Fruit fly (Drosophila melanogaster) whole organism, embryonic: ENCODE results near the gene CG32811.

Source experiments
- Atf3 ChIP-seq: fragments of 200-800 bp; sonication (Bioruptor generic); optimal IDR thresholded peaks from 3 replicates; lab custom pipeline; 2016; ENCODE audit warnings: missing biosample characterization, missing genetic modification characterization
- BtbVII ChIP-seq: fragments of 200-800 bp; sonication (Bioruptor generic); optimal IDR thresholded peaks from 3 replicates; lab custom pipeline; 2017; ENCODE audit warnings: missing biosample characterization, mild to moderate bottlenecking, missing genetic modification characterization
- CG13775 ChIP-seq: fragments of 200-800 bp; sonication (Bioruptor generic); optimal IDR thresholded peaks from 3 replicates; lab custom pipeline; 2017; ENCODE audit warnings: missing biosample characterization, mild to moderate bottlenecking, missing genetic modification characterization
- CG15269 ChIP-seq: fragments of 200-800 bp; sonication (Bioruptor generic); optimal IDR thresholded peaks from 2 replicates; lab custom pipeline; 2018; ENCODE audit warnings: missing biosample characterization, mild to moderate bottlenecking, missing genetic modification characterization, moderate library complexity
- CG17568 ChIP-seq: fragments of 200-800 bp; sonication (Bioruptor generic); optimal IDR thresholded peaks from 2 replicates; lab custom pipeline; 2018; ENCODE audit warnings: missing biosample characterization, mild to moderate bottlenecking, missing genetic modification characterization, moderate library complexity
- CG17612 ChIP-seq: fragments of 200-800 bp; sonication (Bioruptor generic); IDR thresholded peaks from 2 replicates; pipeline ENCODE4 v1.3.6; 2022; ENCODE audit warnings: missing biosample characterization, missing genetic modification characterization
- CG2129 ChIP-seq: fragments of 200-800 bp; sonication (Bioruptor generic); IDR thresholded peaks from 2 replicates; pipeline ENCODE4 v1.3.6; 2022; ENCODE audit warnings: missing biosample characterization, missing genetic modification characterization; ENCODE audit not compliant: partially characterized antibody
- CG2678 ChIP-seq: fragments of 200-800 bp; sonication (Bioruptor generic); optimal IDR thresholded peaks from 3 replicates; lab custom pipeline; 2019; ENCODE audit warnings: missing biosample characterization, mild to moderate bottlenecking, missing genetic modification characterization, moderate library complexity
- CG31224 ChIP-seq: fragments of 200-800 bp; sonication (Bioruptor generic); IDR thresholded peaks from 2 replicates; pipeline ENCODE4 v1.3.6; 2022; ENCODE audit warnings: missing biosample characterization, missing genetic modification characterization
- CG3163 ChIP-seq: fragments of 200-800 bp; sonication (Bioruptor generic); optimal IDR thresholded peaks from 3 replicates; lab custom pipeline; 2016; ENCODE audit warnings: missing biosample characterization, missing genetic modification characterization
- CG3281 ChIP-seq: fragments of 200-800 bp; sonication (Bioruptor generic); optimal IDR thresholded peaks from 3 replicates; lab custom pipeline; 2017; ENCODE audit warnings: missing biosample characterization, mild to moderate bottlenecking, missing genetic modification characterization
- CG33213 ChIP-seq: fragments of 200-800 bp; sonication (Bioruptor generic); optimal IDR thresholded peaks from 3 replicates; lab custom pipeline; 2016; ENCODE audit warnings: missing biosample characterization, missing genetic modification characterization
- CG34422 ChIP-seq: fragments of 200-800 bp; sonication (Bioruptor generic); IDR thresholded peaks from 3 replicates; pipeline ENCODE4 v1.3.6; 2022; ENCODE audit warnings: missing biosample characterization, missing genetic modification characterization
- CG6683 ChIP-seq: fragments of 200-800 bp; sonication (Bioruptor generic); optimal IDR thresholded peaks from 2 replicates; lab custom pipeline; 2017; ENCODE audit warnings: missing biosample characterization, mild to moderate bottlenecking, missing genetic modification characterization, missing genetic modification reagents
- CG9437 ChIP-seq: fragments of 200-800 bp; sonication (Bioruptor generic); optimal IDR thresholded peaks from 2 replicates; lab custom pipeline; 2018; ENCODE audit warnings: missing biosample characterization, mild to moderate bottlenecking, missing genetic modification characterization
- CoRest ChIP-seq: fragments of 200-800 bp; sonication (Bioruptor generic); optimal IDR thresholded peaks from 3 replicates; lab custom pipeline; 2018; ENCODE audit warnings: missing biosample characterization, mild to moderate bottlenecking, missing genetic modification characterization, moderate library complexity
- D19A ChIP-seq: fragments of 200-800 bp; optimal IDR thresholded peaks from 3 replicates; lab custom pipeline; 2019; ENCODE audit warnings: missing biosample characterization, mild to moderate bottlenecking, missing genetic modification characterization, moderate library complexity
- E2f2 ChIP-seq: fragments of 200-800 bp; sonication (Bioruptor generic); IDR thresholded peaks from 2 replicates; pipeline ENCODE4 v1.3.6; 2022; ENCODE audit warnings: missing biosample characterization, missing genetic modification characterization
- Elba2 ChIP-seq: fragments of 200-800 bp; sonication (Bioruptor generic); optimal IDR thresholded peaks from 3 replicates; lab custom pipeline; 2016; ENCODE audit warnings: missing biosample characterization, missing genetic modification characterization
- Gug ChIP-seq: fragments of 200-800 bp; sonication (Bioruptor generic); IDR thresholded peaks from 4 replicates; pipeline ENCODE4 v1.3.6; 2022; ENCODE audit warnings: missing biosample characterization, missing genetic modification characterization
- H15 ChIP-seq: fragments of 200-800 bp; sonication (Bioruptor generic); IDR thresholded peaks from 3 replicates; pipeline ENCODE4 v1.3.6; 2022; ENCODE audit warnings: missing biosample characterization, missing genetic modification characterization
- Hmr ChIP-seq: fragments of 200-800 bp; sonication (Bioruptor generic); optimal IDR thresholded peaks from 3 replicates; lab custom pipeline; 2017; ENCODE audit warnings: mild to moderate bottlenecking, missing biosample characterization, missing genetic modification reagents, missing genetic modification characterization
- Nf-YC ChIP-seq: fragments of 200-800 bp; optimal IDR thresholded peaks from 3 replicates; lab custom pipeline; 2019; ENCODE audit warnings: missing biosample characterization, mild to moderate bottlenecking, missing genetic modification characterization, moderate library complexity
- Optix ChIP-seq: fragments of 200-800 bp; sonication (Bioruptor generic); IDR thresholded peaks from 3 replicates; pipeline ENCODE4 v1.3.6; 2022; ENCODE audit warnings: missing biosample characterization, missing genetic modification characterization
- aop ChIP-seq: fragments of 200-800 bp; sonication (Bioruptor generic); IDR thresholded peaks from 2 replicates; pipeline ENCODE4 v1.3.6; 2022; ENCODE audit warnings: missing biosample characterization, missing genetic modification characterization
- cato ChIP-seq: fragments of 200-800 bp; sonication (Bioruptor generic); optimal IDR thresholded peaks from 2 replicates; lab custom pipeline; 2016; ENCODE audit warnings: missing biosample characterization, missing genetic modification characterization, borderline replicate concordance
- crol ChIP-seq: fragments of 200-800 bp; sonication (Bioruptor generic); IDR thresholded peaks from 2 replicates; pipeline ENCODE4 v1.3.6; 2022; ENCODE audit warnings: missing biosample characterization, missing genetic modification characterization
- crp ChIP-seq, 2 experiments: fragments of 200-800 bp; sonication (Bioruptor generic); optimal IDR thresholded peaks; 2 replicates in 1 of 2; 3 replicates in 1 of 2; lab custom pipeline; 2017; ENCODE audit warnings: missing biosample characterization in 2 of 2, missing genetic modification characterization in 2 of 2, mild to moderate bottlenecking in 1 of 2, moderate library complexity in 1 of 2
- dan ChIP-seq: fragments of 200-800 bp; sonication (Bioruptor generic); IDR thresholded peaks from 2 replicates; pipeline ENCODE4 v1.3.6; 2022; ENCODE audit warnings: missing biosample characterization, missing genetic modification characterization
- danr ChIP-seq: fragments of 200-800 bp; sonication (Bioruptor generic); IDR thresholded peaks from 2 replicates; pipeline ENCODE4 v1.3.6; 2022; ENCODE audit warnings: missing biosample characterization, missing genetic modification characterization
- fd96Cb ChIP-seq: fragments of 200-800 bp; sonication (Bioruptor generic); optimal IDR thresholded peaks from 2 replicates; lab custom pipeline; 2018; ENCODE audit warnings: missing biosample characterization, mild to moderate bottlenecking, missing genetic modification characterization, moderate library complexity
- gcm ChIP-seq: fragments of 200-800 bp; sonication (Bioruptor generic); optimal IDR thresholded peaks from 2 replicates; lab custom pipeline; 2019; ENCODE audit warnings: missing biosample characterization, mild to moderate bottlenecking, missing genetic modification characterization, moderate library complexity
- gem ChIP-seq: fragments of 200-800 bp; sonication (Bioruptor generic); optimal IDR thresholded peaks from 2 replicates; lab custom pipeline; 2019; ENCODE audit warnings: missing biosample characterization, mild to moderate bottlenecking, missing genetic modification characterization, moderate library complexity
- gfzf ChIP-seq: fragments of 200-800 bp; sonication (Bioruptor generic); optimal IDR thresholded peaks from 2 replicates; lab custom pipeline; 2016; ENCODE audit warnings: missing biosample characterization, mild to moderate bottlenecking, missing genetic modification characterization, moderate library complexity
- ind ChIP-seq: fragments of 200-800 bp; sonication (Bioruptor generic); optimal IDR thresholded peaks from 3 replicates; lab custom pipeline; 2016; ENCODE audit warnings: missing biosample characterization, missing genetic modification characterization
- ken ChIP-seq: fragments of 200-800 bp; sonication (Bioruptor generic); IDR thresholded peaks from 3 replicates; pipeline ENCODE4 v1.3.6; 2022; ENCODE audit warnings: missing biosample characterization, missing genetic modification characterization
- lmd ChIP-seq: fragments of 200-800 bp; sonication (Bioruptor generic); IDR thresholded peaks from 2 replicates; pipeline ENCODE4 v1.3.6; 2022; ENCODE audit warnings: missing biosample characterization, missing genetic modification characterization
- nerfin-1 ChIP-seq: fragments of 200-800 bp; sonication (Bioruptor generic); optimal IDR thresholded peaks from 3 replicates; lab custom pipeline; 2019; ENCODE audit warnings: missing biosample characterization, mild to moderate bottlenecking, missing genetic modification characterization, moderate library complexity
- nom ChIP-seq: fragments of 200-800 bp; sonication (Bioruptor generic); optimal IDR thresholded peaks from 2 replicates; lab custom pipeline; 2017; ENCODE audit warnings: missing biosample characterization, missing genetic modification characterization, mild to moderate bottlenecking, moderate library complexity, missing genetic modification reagents
- onecut ChIP-seq: fragments of 200-800 bp; sonication (Bioruptor generic); IDR thresholded peaks from 2 replicates; pipeline ENCODE4 v1.3.6; 2022; ENCODE audit warnings: missing biosample characterization, missing genetic modification characterization
- phol ChIP-seq: fragments of 200-800 bp; sonication (Bioruptor generic); optimal IDR thresholded peaks from 3 replicates; lab custom pipeline; 2018; ENCODE audit warnings: missing biosample characterization, mild to moderate bottlenecking, missing genetic modification characterization, moderate library complexity
- shn ChIP-seq: fragments of 200-800 bp; sonication (Bioruptor generic); optimal IDR thresholded peaks from 3 replicates; lab custom pipeline; 2016; ENCODE audit warnings: missing biosample characterization, missing genetic modification characterization
- sob ChIP-seq: fragments of 200-800 bp; sonication (Bioruptor generic); IDR thresholded peaks from 2 replicates; pipeline ENCODE4 v1.3.6; 2022; ENCODE audit warnings: missing biosample characterization, missing genetic modification characterization
- trh ChIP-seq: fragments of 200-800 bp; sonication (Bioruptor generic); optimal IDR thresholded peaks from 2 replicates; lab custom pipeline; 2016; ENCODE audit warnings: missing biosample characterization, missing genetic modification characterization
- vvl ChIP-seq: fragments of 200-800 bp; sonication (Bioruptor generic); IDR thresholded peaks from 2 replicates; pipeline ENCODE4 v1.3.6; 2022; ENCODE audit warnings: missing biosample characterization, missing genetic modification characterization
- yki ChIP-seq: fragments of >200 bp; optimal IDR thresholded peaks from 3 replicates; lab custom pipeline; 2018

Gene CG32811

DNA sequence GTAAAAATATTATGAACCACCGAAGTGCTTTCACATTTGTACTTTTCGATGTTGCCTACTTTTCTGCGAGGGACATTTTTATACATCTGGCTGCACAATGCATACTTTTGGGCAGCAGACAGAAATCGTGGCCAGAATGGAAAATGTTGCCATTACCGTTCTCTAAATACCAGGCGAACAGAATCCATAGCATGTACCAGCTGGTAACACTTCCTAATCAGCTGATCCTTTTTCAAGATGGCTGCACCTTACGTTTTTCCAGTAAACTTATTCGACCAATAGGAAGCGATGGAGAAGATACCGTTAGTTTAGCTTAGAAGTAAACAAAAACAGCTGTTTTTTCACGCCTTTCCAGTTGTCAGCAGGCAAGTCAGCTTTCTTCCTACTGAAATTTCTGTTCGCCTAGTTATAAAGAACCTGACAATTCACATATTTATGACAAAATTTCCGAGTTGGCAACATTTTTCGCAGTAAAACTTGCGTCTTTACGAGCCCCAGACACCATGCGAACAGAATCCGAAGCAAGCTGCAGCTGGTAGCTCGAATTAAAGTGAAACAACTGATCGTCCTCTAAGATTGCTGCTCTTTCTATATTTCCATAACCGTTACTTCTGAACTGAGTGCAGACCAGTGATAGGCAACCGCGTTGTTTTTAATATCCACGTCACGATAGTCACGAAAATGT lies 9.1 kb downstream of the CG32811 start (continued):
- TF ChIP-seq shn = no peak
- no peak for TF ChIP-seq CG6683 (GFP tag; lab: Kevin White, UChicago)
- no peak for TF ChIP-seq Optix (GFP tag; lab: Robert Waterston, UW)
- no peak for TF ChIP-seq lmd (GFP tag; lab: Robert Waterston, UW)
- peak; percentile 86 for TF ChIP-seq CG31224 (GFP tag; lab: Robert Waterston, UW)
- no peak for TF ChIP-seq fd96Cb (tag; lab: Kevin White, UChicago)
- peak; percentile 93 for TF ChIP-seq phol (tag; lab: Kevin White, UChicago)
- TF ChIP-seq CG33213 (GFP tag; lab: Kevin White, UChicago) = peak; percentile 52
- TF ChIP-seq aop (GFP tag; lab: Robert Waterston, UW) = no peak
- TF ChIP-seq Elba2 (GFP tag; lab: Kevin White, UChicago) = peak; percentile 86
- TF ChIP-seq Hmr (GFP tag; lab: Kevin White, UChicago) = peak; percentile 23
- no peak for TF ChIP-seq CG13775
- TF ChIP-seq CG2129 (GFP tag; lab: Robert Waterston, UW) = no peak
- TF ChIP-seq vvl (GFP tag; lab: Robert Waterston, UW) = no peak
- TF ChIP-seq Atf3 (GFP tag; lab: Kevin White, UChicago) = no peak
- no peak for TF ChIP-seq nom
- TF ChIP-seq gem (tag; lab: Kevin White, UChicago) = no peak
- TF ChIP-seq CG9437 (GFP tag; lab: Kevin White, UChicago) = peak; percentile 46
- TF ChIP-seq trh (GFP tag; lab: Kevin White, UChicago) = no peak
- TF ChIP-seq gcm = no peak
- TF ChIP-seq E2f2 (GFP tag; lab: Robert Waterston, UW) = no peak
- peak; percentile 50 for TF ChIP-seq gfzf (GFP tag; lab: Kevin White, UChicago)
- no peak for TF ChIP-seq CG2678 (tag; lab: Kevin White, UChicago)
- no peak for TF ChIP-seq CG15269
- peak; percentile 96 for TF ChIP-seq Nf-YC
- TF ChIP-seq D19A (tag; lab: Kevin White, UChicago) = no peak
- TF ChIP-seq Gug (GFP tag; lab: Robert Waterston, UW) = no peak
- TF ChIP-seq danr = no peak
- TF ChIP-seq onecut = no peak
- TF ChIP-seq H15 (GFP tag; lab: Robert Waterston, UW) = no peak
- TF ChIP-seq CoRest (tag; lab: Kevin White, UChicago) = no peak
- TF ChIP-seq ind = no peak
- TF ChIP-seq nerfin-1 (tag; lab: Kevin White, UChicago) = peak; percentile 80
- TF ChIP-seq CG17612 (GFP tag; lab: Robert Waterston, UW) = peak; percentile 39; the same call in 1 of the 2 replicates
- TF ChIP-seq CG17568 (GFP tag; lab: Kevin White, UChicago) = no peak
- TF ChIP-seq dan (GFP tag; lab: Robert Waterston, UW) = no peak
- no peak for TF ChIP-seq ken (GFP tag; lab: Robert Waterston, UW)
- no peak for TF ChIP-seq BtbVII (GFP tag; lab: Kevin White, UChicago)
- TF ChIP-seq CG3281 (GFP tag; lab: Kevin White, UChicago) = no peak
- no peak for TF ChIP-seq cato (GFP tag; lab: Kevin White, UChicago)
- TF ChIP-seq yki (lab: Kevin White, UChicago) = no peak
- no peak for TF ChIP-seq CG3163 (GFP tag; lab: Kevin White, UChicago)
- TF ChIP-seq crp (GFP tag; optimal IDR thresholded peaks at IDR 0.05; lab: Kevin White, UChicago) = peak in 1 of 2 experiments; percentile 80
- TF ChIP-seq sob = no peak
- no peak for TF ChIP-seq CG34422 (GFP tag; lab: Robert Waterston, UW)
- no peak for TF ChIP-seq crol
